Fruit fly (Drosophila melanogaster) whole organism, embryonic: ENCODE measurements around the gene CG14667.

Experiments
- Abd-B ChIP-seq: fragments of 200-800 bp; sonication (Bioruptor generic); optimal IDR thresholded peaks from 2 replicates; lab custom pipeline; 2018; ENCODE audit warnings: missing biosample characterization, mild to moderate bottlenecking, missing genetic modification characterization, moderate library complexity
- CG1024 ChIP-seq: fragments of 200-800 bp; sonication (Bioruptor generic); IDR thresholded peaks from 2 replicates; pipeline ENCODE4 v1.3.6; 2022; ENCODE audit warnings: missing biosample characterization, missing genetic modification characterization
- CG10431 ChIP-seq: fragments of 200-800 bp; sonication (Bioruptor generic); optimal IDR thresholded peaks from 3 replicates; lab custom pipeline; 2018; ENCODE audit warnings: missing biosample characterization, mild to moderate bottlenecking, missing genetic modification characterization
- CG10543 ChIP-seq: fragments of 200-800 bp; sonication (Bioruptor generic); optimal IDR thresholded peaks from 3 replicates; lab custom pipeline; 2017; ENCODE audit warnings: missing biosample characterization, mild to moderate bottlenecking, missing genetic modification characterization, moderate library complexity
- CG11504 ChIP-seq: fragments of 200-800 bp; sonication (Bioruptor generic); optimal IDR thresholded peaks from 3 replicates; lab custom pipeline; 2019; ENCODE audit warnings: missing biosample characterization, mild to moderate bottlenecking, missing genetic modification characterization, moderate library complexity
- CG12769 ChIP-seq: fragments of 200-800 bp; sonication (Bioruptor generic); optimal IDR thresholded peaks from 2 replicates; lab custom pipeline; 2019; ENCODE audit warnings: missing biosample characterization, mild to moderate bottlenecking, missing genetic modification characterization, moderate library complexity
- CG14014 ChIP-seq: fragments of 200-800 bp; sonication (Bioruptor generic); IDR thresholded peaks from 2 replicates; pipeline ENCODE4 v1.3.6; 2022; ENCODE audit warnings: missing biosample characterization, missing genetic modification characterization
- CG14710 ChIP-seq: fragments of 200-800 bp; sonication (Bioruptor generic); optimal IDR thresholded peaks from 3 replicates; lab custom pipeline; 2019; ENCODE audit warnings: missing biosample characterization, mild to moderate bottlenecking, missing genetic modification characterization, moderate library complexity
- CG15269 ChIP-seq: fragments of 200-800 bp; sonication (Bioruptor generic); optimal IDR thresholded peaks from 2 replicates; lab custom pipeline; 2018; ENCODE audit warnings: missing biosample characterization, mild to moderate bottlenecking, missing genetic modification characterization, moderate library complexity
- CG16815 ChIP-seq: fragments of 200-800 bp; sonication (Bioruptor generic); optimal IDR thresholded peaks from 3 replicates; lab custom pipeline; 2017; ENCODE audit warnings: missing biosample characterization, mild to moderate bottlenecking, missing genetic modification characterization
- CG16863 ChIP-seq: fragments of 200-800 bp; sonication (Bioruptor generic); optimal IDR thresholded peaks from 3 replicates; lab custom pipeline; 2016; ENCODE audit warnings: missing biosample characterization, missing genetic modification characterization
- CG17186 ChIP-seq: fragments of 200-800 bp; sonication (Bioruptor generic); optimal IDR thresholded peaks from 3 replicates; lab custom pipeline; 2017; ENCODE audit warnings: missing biosample characterization, missing genetic modification reagents, missing genetic modification characterization
- CG17359 ChIP-seq: fragments of 200-800 bp; sonication (Bioruptor generic); optimal IDR thresholded peaks from 3 replicates; lab custom pipeline; 2018; ENCODE audit warnings: missing biosample characterization, mild to moderate bottlenecking, missing genetic modification characterization, moderate library complexity
- CG1832 ChIP-seq: fragments of 200-800 bp; sonication (Bioruptor generic); optimal IDR thresholded peaks from 2 replicates; lab custom pipeline; 2017; ENCODE audit warnings: missing biosample characterization, mild to moderate bottlenecking, missing genetic modification characterization, inconsistent platforms
- CG2129 ChIP-seq: fragments of 200-800 bp; sonication (Bioruptor generic); IDR thresholded peaks from 2 replicates; pipeline ENCODE4 v1.3.6; 2022; ENCODE audit warnings: missing biosample characterization, missing genetic modification characterization; ENCODE audit not compliant: partially characterized antibody
- CG31441 ChIP-seq: fragments of 200-800 bp; sonication (Bioruptor generic); IDR thresholded peaks from 2 replicates; pipeline ENCODE4 v1.3.6; 2022; ENCODE audit warnings: missing biosample characterization, missing genetic modification characterization
- CG32532 ChIP-seq: fragments of 200-800 bp; sonication (Bioruptor generic); IDR thresholded peaks from 2 replicates; pipeline ENCODE4 v1.3.6; 2022; ENCODE audit warnings: missing biosample characterization, missing genetic modification characterization
- CG5245 ChIP-seq: fragments of 200-800 bp; sonication (Bioruptor generic); optimal IDR thresholded peaks from 3 replicates; lab custom pipeline; 2016; ENCODE audit warnings: missing biosample characterization, missing genetic modification characterization
- CG9609 ChIP-seq: fragments of 200-800 bp; sonication (Bioruptor generic); optimal IDR thresholded peaks from 3 replicates; lab custom pipeline; 2016; ENCODE audit warnings: missing biosample characterization, missing genetic modification characterization
- CoRest ChIP-seq: fragments of 200-800 bp; sonication (Bioruptor generic); optimal IDR thresholded peaks from 3 replicates; lab custom pipeline; 2018; ENCODE audit warnings: missing biosample characterization, mild to moderate bottlenecking, missing genetic modification characterization, moderate library complexity
- Elba2 ChIP-seq: fragments of 200-800 bp; sonication (Bioruptor generic); optimal IDR thresholded peaks from 3 replicates; lab custom pipeline; 2016; ENCODE audit warnings: missing biosample characterization, missing genetic modification characterization
- Ets97D ChIP-seq: fragments of 200-800 bp; sonication (Bioruptor generic); optimal IDR thresholded peaks from 3 replicates; lab custom pipeline; 2016; ENCODE audit warnings: missing biosample characterization, missing genetic modification characterization
- HLHmδ ChIP-seq: fragments of 200-800 bp; sonication (Bioruptor generic); optimal IDR thresholded peaks from 2 replicates; lab custom pipeline; 2018; ENCODE audit warnings: missing biosample characterization, mild to moderate bottlenecking, missing genetic modification characterization, moderate library complexity
- Hand ChIP-seq: fragments of 200-800 bp; sonication (Bioruptor generic); optimal IDR thresholded peaks from 2 replicates; lab custom pipeline; 2017; ENCODE audit warnings: mild to moderate bottlenecking, missing biosample characterization, missing genetic modification reagents, missing genetic modification characterization
- HmgZ ChIP-seq: fragments of 200-800 bp; sonication (Bioruptor generic); optimal IDR thresholded peaks from 2 replicates; lab custom pipeline; 2018; ENCODE audit warnings: missing biosample characterization, mild to moderate bottlenecking, missing genetic modification characterization
- Jarid2 ChIP-seq: fragments of 200-800 bp; sonication (Bioruptor generic); optimal IDR thresholded peaks from 3 replicates; lab custom pipeline; 2017; ENCODE audit warnings: mild to moderate bottlenecking, missing biosample characterization, missing genetic modification reagents, missing genetic modification characterization
- Myb ChIP-seq: fragments of 200-800 bp; sonication (Bioruptor generic); optimal IDR thresholded peaks from 2 replicates; lab custom pipeline; 2016; ENCODE audit warnings: missing biosample characterization, missing genetic modification characterization
- NFAT ChIP-seq: fragments of 200-800 bp; sonication (Bioruptor generic); IDR thresholded peaks from 2 replicates; pipeline ENCODE4 v1.3.6; 2022; ENCODE audit warnings: missing biosample characterization, missing genetic modification characterization
- Neu2 ChIP-seq: fragments of 200-800 bp; sonication (Bioruptor generic); optimal IDR thresholded peaks from 3 replicates; lab custom pipeline; 2016; ENCODE audit warnings: missing biosample characterization, missing genetic modification characterization, borderline replicate concordance
- Xbp1 ChIP-seq: fragments of 200-800 bp; sonication (Bioruptor generic); optimal IDR thresholded peaks from 3 replicates; lab custom pipeline; 2016; ENCODE audit warnings: missing biosample characterization, mild to moderate bottlenecking, missing genetic modification characterization
- Xrp1 ChIP-seq: fragments of 200-800 bp; sonication (Bioruptor generic); IDR thresholded peaks from 2 replicates; pipeline ENCODE4 v1.3.6; 2022; ENCODE audit warnings: missing biosample characterization, missing genetic modification characterization
- bigmax ChIP-seq: fragments of 200-800 bp; sonication (Bioruptor generic); optimal IDR thresholded peaks from 2 replicates; lab custom pipeline; 2018; ENCODE audit warnings: missing biosample characterization, mild to moderate bottlenecking, missing genetic modification characterization
- btn ChIP-seq: fragments of 200-800 bp; sonication (Bioruptor generic); optimal IDR thresholded peaks from 2 replicates; lab custom pipeline; 2016; ENCODE audit warnings: missing biosample characterization, missing genetic modification characterization
- dmrt11E ChIP-seq: fragments of 200-800 bp; sonication (Bioruptor generic); optimal IDR thresholded peaks from 3 replicates; lab custom pipeline; 2018; ENCODE audit warnings: missing biosample characterization, mild to moderate bottlenecking, missing genetic modification characterization, moderate library complexity
- ewg ChIP-seq: fragments of 200-800 bp; sonication (Bioruptor generic); optimal IDR thresholded peaks from 3 replicates; lab custom pipeline; 2017; ENCODE audit warnings: mild to moderate bottlenecking, missing biosample characterization, missing genetic modification reagents, missing genetic modification characterization
- fd102C ChIP-seq: fragments of 200-800 bp; sonication (Bioruptor generic); optimal IDR thresholded peaks from 2 replicates; lab custom pipeline; 2018; ENCODE audit warnings: missing biosample characterization, mild to moderate bottlenecking, missing genetic modification characterization, moderate library complexity
- hb ChIP-seq: fragments of 200-800 bp; sonication (Bioruptor generic); IDR thresholded peaks from 3 replicates; pipeline ENCODE4 v1.3.6; 2022; ENCODE audit warnings: missing biosample characterization, missing genetic modification characterization; ENCODE audit not compliant: partially characterized antibody
- jing ChIP-seq: fragments of 200-800 bp; sonication (Bioruptor generic); optimal IDR thresholded peaks from 2 replicates; lab custom pipeline; 2018; ENCODE audit warnings: missing biosample characterization, mild to moderate bottlenecking, missing genetic modification characterization
- mld ChIP-seq: fragments of 200-800 bp; sonication (Bioruptor generic); IDR thresholded peaks from 3 replicates; pipeline ENCODE4 v1.3.6; 2022; ENCODE audit warnings: missing biosample characterization, missing genetic modification characterization; ENCODE audit not compliant: partially characterized antibody
- nerfin-2 ChIP-seq: fragments of 200-800 bp; sonication (Bioruptor generic); IDR thresholded peaks from 2 replicates; pipeline ENCODE4 v1.3.6; 2022; ENCODE audit warnings: missing biosample characterization, missing genetic modification characterization; ENCODE audit not compliant: partially characterized antibody
- nmo ChIP-seq: fragments of 200-800 bp; sonication (Bioruptor generic); optimal IDR thresholded peaks from 2 replicates; lab custom pipeline; 2018; ENCODE audit warnings: missing biosample characterization, mild to moderate bottlenecking, missing genetic modification characterization, moderate library complexity
- otp ChIP-seq: fragments of 200-800 bp; sonication (Bioruptor generic); IDR thresholded peaks from 3 replicates; pipeline ENCODE4, ENCODE4 v1.3.6; 2022; ENCODE audit warnings: missing biosample characterization, missing genetic modification characterization
- phol ChIP-seq: fragments of 200-800 bp; sonication (Bioruptor generic); optimal IDR thresholded peaks from 3 replicates; lab custom pipeline; 2018; ENCODE audit warnings: missing biosample characterization, mild to moderate bottlenecking, missing genetic modification characterization, moderate library complexity
- stc ChIP-seq: fragments of 200-800 bp; sonication (Bioruptor generic); IDR thresholded peaks from 2 replicates; pipeline ENCODE4 v1.3.6; 2022; ENCODE audit warnings: missing biosample characterization, missing genetic modification characterization
- tll ChIP-seq, 2 experiments: fragments of 200-800 bp in 1 of 2; fragments of >200 bp in 1 of 2; sonication (Bioruptor generic) in 1 of 2; optimal IDR thresholded peaks; 2 replicates each; lab custom pipeline; 2017 to 2019; ENCODE audit warnings: missing biosample characterization in 2 of 2, missing genetic modification characterization in 2 of 2, mild to moderate bottlenecking in 1 of 2, moderate library complexity in 1 of 2
- unc-4 ChIP-seq: fragments of 200-800 bp; sonication (Bioruptor generic); IDR thresholded peaks from 2 replicates; pipeline ENCODE4 v1.3.6; 2022; ENCODE audit warnings: missing biosample characterization, missing genetic modification characterization; ENCODE audit not compliant: partially characterized antibody
- wdn ChIP-seq: fragments of 200-800 bp; sonication (Bioruptor generic); IDR thresholded peaks from 2 replicates; pipeline ENCODE4 v1.3.6; 2022; ENCODE audit warnings: missing biosample characterization, missing genetic modification characterization
- zf30C ChIP-seq: fragments of 200-800 bp; sonication (Bioruptor generic); optimal IDR thresholded peaks from 3 replicates; lab custom pipeline; 2018; ENCODE audit warnings: missing biosample characterization, mild to moderate bottlenecking, missing genetic modification characterization

The CG14667 gene

dm6 chr3R:5361681-5362319, 13.0 kb upstream of the CG14667 start (continued):
- peak; percentile 70 for TF ChIP-seq CG9609 (GFP tag; lab: Kevin White, UChicago)
- TF ChIP-seq CG1832 (GFP tag; lab: Kevin White, UChicago), result no peak
- peak; percentile 52 for TF ChIP-seq ewg (GFP tag; lab: Kevin White, UChicago)
- no peak for TF ChIP-seq nerfin-2
- no peak for TF ChIP-seq fd102C
- TF ChIP-seq CG31441, result peak; percentile 79
- peak; percentile 79 for TF ChIP-seq CoRest (tag; lab: Kevin White, UChicago)
- TF ChIP-seq Myb (GFP tag; lab: Kevin White, UChicago), result peak; percentile 63
- peak; percentile 43 for TF ChIP-seq Ets97D
- TF ChIP-seq CG10431 (GFP tag; lab: Kevin White, UChicago), result no peak
- peak; percentile 83 for TF ChIP-seq Xbp1
- TF ChIP-seq Xrp1 (GFP tag; lab: Robert Waterston, UW), result peak; percentile 85
- peak; percentile 77 for TF ChIP-seq CG1024 (GFP tag; lab: Robert Waterston, UW)
- peak; percentile 71 for TF ChIP-seq HmgZ (tag; lab: Kevin White, UChicago)
- TF ChIP-seq CG17359, result peak; percentile 90
- peak; percentile 60 for TF ChIP-seq btn
- TF ChIP-seq CG12769, result peak; percentile 88
- peak; percentile 68 for TF ChIP-seq Abd-B (GFP tag; lab: Kevin White, UChicago)
- TF ChIP-seq hb (GFP tag; lab: Robert Waterston, UW), result no peak
- peak; percentile 28 for TF ChIP-seq CG10543
- no peak for TF ChIP-seq bigmax
- peak; percentile 68 for TF ChIP-seq CG16815 (GFP tag; lab: Kevin White, UChicago)
- TF ChIP-seq otp (GFP tag; lab: Robert Waterston, UW), result peak; percentile 84
- peak; percentile 88 for TF ChIP-seq CG14014
- TF ChIP-seq HLHmδ (GFP tag; lab: Kevin White, UChicago), result no peak
- peak; percentile 86 for TF ChIP-seq CG11504 (tag; lab: Kevin White, UChicago)
- 0 out of 3 replicates have a peak, but pooled peaks have one; percentile 20 for TF ChIP-seq mld
- TF ChIP-seq CG17186 (GFP tag; lab: Kevin White, UChicago), result no peak
- peak; percentile 62 for TF ChIP-seq jing (GFP tag; lab: Kevin White, UChicago)
- no peak for TF ChIP-seq zf30C
- peak; percentile 79 for TF ChIP-seq CG5245 (GFP tag; lab: Kevin White, UChicago)
- peak; percentile 81 for TF ChIP-seq nmo
- peak; percentile 82 for TF ChIP-seq CG15269 (tag; lab: Kevin White, UChicago)
- peak; percentile 82 for TF ChIP-seq NFAT (GFP tag; lab: Robert Waterston, UW)
- peak; percentile 72 for TF ChIP-seq wdn
- TF ChIP-seq CG14710 (tag; lab: Kevin White, UChicago), result peak; percentile 47
- TF ChIP-seq CG16863 (GFP tag; lab: Kevin White, UChicago), result peak; percentile 74
- no peak for TF ChIP-seq tll (GFP tag; optimal IDR thresholded peaks at IDR 0.05; lab: Kevin White, UChicago)
- TF ChIP-seq Elba2 (GFP tag; lab: Kevin White, UChicago), result no peak
- TF ChIP-seq Jarid2 (GFP tag; lab: Kevin White, UChicago), result peak; percentile 41
- TF ChIP-seq phol (tag; lab: Kevin White, UChicago), result peak; percentile 76
- peak; percentile 55 for TF ChIP-seq dmrt11E (tag; lab: Kevin White, UChicago)
- TF ChIP-seq unc-4 (GFP tag; lab: Robert Waterston, UW), result no peak
- TF ChIP-seq Neu2 (GFP tag; lab: Kevin White, UChicago), result no peak
- peak; percentile 88 for TF ChIP-seq stc (GFP tag; lab: Robert Waterston, UW)
- TF ChIP-seq CG2129 (GFP tag; lab: Robert Waterston, UW), result no peak
- TF ChIP-seq CG32532 (GFP tag; lab: Robert Waterston, UW), result peak; percentile 94
- TF ChIP-seq Hand (GFP tag; lab: Kevin White, UChicago), result peak; percentile 25
